Worm (Caenorhabditis elegans) whole organism, midembryonic: Measurements from ENCODE around the gene C44B11.1.
A peak's percentile ranks its signal among the peaks of the same experiment; 100 is the strongest.

Experiments
- T22C8.4 ChIP-seq: fragments of 200-800 bp; sonication (Bioruptor generic); IDR thresholded peaks from 2 replicates; pipeline ENCODE4 v1.3.6; 2022; ENCODE audit warnings: missing genetic modification characterization, missing compliant biosample characterization
- cog-1 ChIP-seq: sonication (generic microtip); optimal IDR thresholded peaks from 2 replicates; lab custom pipeline; 2016; ENCODE audit warnings: missing genetic modification characterization, missing compliant biosample characterization
- flt-1 ChIP-seq: fragments of 200-800 bp; sonication (Bioruptor generic); IDR thresholded peaks from 2 replicates; pipeline ENCODE4 v1.3.6; 2022; ENCODE audit warnings: missing genetic modification characterization, missing compliant biosample characterization
- klf-2 ChIP-seq: fragments of 200-800 bp; sonication (Bioruptor generic); conservative IDR thresholded peaks from 2 replicates; pipeline ENCODE4 v1.3.6; 2022; ENCODE audit warnings: missing genetic modification reagents, missing genetic modification characterization, missing compliant biosample characterization
- med-1 ChIP-seq: sonication (generic microtip); optimal IDR thresholded peaks from 2 replicates; lab custom pipeline; 2017; ENCODE audit warnings: missing genetic modification characterization, mild to moderate bottlenecking, missing compliant biosample characterization, antibody characterized with exemption, missing genetic modification reagents; ENCODE audit not compliant: insufficient read depth
- ref-1 ChIP-seq: fragments of 200-800 bp; sonication (Bioruptor generic); conservative IDR thresholded peaks from 2 replicates; pipeline ENCODE4 v1.3.6; 2022; ENCODE audit warnings: missing genetic modification reagents, missing genetic modification characterization, missing compliant biosample characterization
- tab-1 ChIP-seq: fragments of 200-800 bp; sonication (Bioruptor generic); IDR thresholded peaks from 2 replicates; pipeline ENCODE4 v1.3.6; 2022; ENCODE audit warnings: missing genetic modification characterization, missing compliant biosample characterization
- ztf-23 ChIP-seq: fragments of 200-800 bp; sonication (Bioruptor generic); IDR thresholded peaks from 2 replicates; pipeline ENCODE4 v1.3.6; 2022; ENCODE audit warnings: missing genetic modification reagents, missing genetic modification characterization, missing compliant biosample characterization
- ztf-29 ChIP-seq: fragments of 200-800 bp; sonication (Bioruptor generic); IDR thresholded peaks from 2 replicates; pipeline ENCODE4 v1.3.6; 2022; ENCODE audit warnings: missing genetic modification reagents, missing genetic modification characterization, missing compliant biosample characterization

Gene C44B11.1

DNA sequence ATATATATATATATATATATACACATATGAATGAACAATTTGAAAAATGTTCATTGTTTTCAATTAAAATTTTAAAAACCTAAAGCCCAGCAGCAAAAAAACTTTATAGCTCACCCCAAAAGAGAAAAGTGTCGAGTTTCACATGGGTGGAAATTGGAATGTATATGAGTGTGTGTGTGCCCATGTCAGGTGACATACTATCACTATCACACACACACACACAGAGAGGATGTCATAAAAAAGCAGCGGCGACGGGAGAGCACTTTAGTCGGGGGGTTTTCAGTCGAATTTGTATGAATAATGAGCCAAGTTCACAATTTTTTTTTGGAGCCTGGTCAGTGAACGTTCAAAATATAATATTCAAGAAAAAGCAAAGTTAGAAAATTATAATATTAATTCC is 35.1 kb upstream of the C44B11.1 start:
- no peak for TF ChIP-seq klf-2 (GFP tag; lab: Robert Waterston, UW)
- TF ChIP-seq cog-1 (tag; lab: Kevin White, UChicago) = no peak
- TF ChIP-seq tab-1 = no peak
- TF ChIP-seq ztf-23 (GFP tag; lab: Robert Waterston, UW) = no peak

DNA sequence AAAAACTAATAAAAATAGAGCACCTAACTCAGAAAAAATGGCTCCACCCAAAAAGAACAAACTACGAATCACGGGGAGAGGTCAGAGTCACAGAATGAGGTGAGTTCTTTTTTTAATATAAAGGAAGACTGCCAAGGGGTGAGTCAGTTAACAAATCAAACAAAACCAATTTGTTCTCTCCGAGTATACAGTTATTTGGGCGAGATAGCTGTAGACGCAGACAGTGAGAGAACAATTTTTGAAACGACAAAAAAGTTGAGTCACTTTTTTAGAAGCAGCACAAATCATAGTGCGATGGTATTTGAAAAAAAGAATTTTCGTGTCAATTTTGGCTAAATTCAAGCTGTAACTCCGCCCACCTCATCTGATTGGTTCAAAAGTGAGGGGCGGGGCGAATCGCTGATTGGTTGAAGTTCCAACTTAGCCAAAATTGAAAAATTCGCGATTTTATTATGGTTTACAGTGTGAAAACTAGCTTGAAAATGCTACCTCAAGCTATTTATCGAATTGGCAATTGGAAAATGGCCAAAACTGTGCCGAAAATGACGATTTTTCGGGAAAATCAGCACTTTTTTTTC is 30.8 kb upstream of the C44B11.1 start:
- no peak for TF ChIP-seq med-1 (GFP tag; lab: Kevin White, UChicago)
- TF ChIP-seq T22C8.4 (GFP tag; lab: Robert Waterston, UW) = no peak
- TF ChIP-seq flt-1 (GFP tag; lab: Robert Waterston, UW) = 0 out of 2 replicates have a peak, but pooled peaks have one; percentile 24

DNA sequence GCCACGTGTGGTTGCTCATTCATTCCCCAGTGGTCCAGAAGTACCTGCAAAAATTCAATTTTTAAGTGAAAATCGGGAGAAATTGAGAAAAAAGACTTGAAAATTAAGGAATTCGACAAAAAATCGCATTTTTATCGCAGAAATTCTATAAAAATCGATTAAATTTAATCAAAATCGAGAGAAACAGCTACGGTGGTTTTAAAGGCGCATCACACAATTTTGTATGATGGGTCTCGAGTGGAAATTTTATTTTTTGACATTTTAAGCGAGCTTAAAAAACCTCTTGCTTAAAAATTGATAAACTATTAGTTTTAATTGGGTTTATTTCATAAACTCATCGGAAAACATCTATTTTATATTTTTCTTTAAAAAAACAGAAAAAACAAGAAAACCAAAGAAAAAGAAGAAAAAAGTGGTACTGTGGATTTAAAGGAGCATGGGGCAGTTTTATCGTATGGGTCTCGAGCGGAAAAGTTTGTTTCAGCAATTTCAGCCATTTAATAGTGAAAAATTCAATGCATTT is 27.9 kb upstream of the C44B11.1 start, which contains the start of gene nipa-1:
Gene nipa-1 (minus strand): TSS at position 51 of the 523 bp plus-strand sequence.
- TF ChIP-seq ztf-29 (GFP tag; lab: Robert Waterston, UW) = no peak

DNA sequence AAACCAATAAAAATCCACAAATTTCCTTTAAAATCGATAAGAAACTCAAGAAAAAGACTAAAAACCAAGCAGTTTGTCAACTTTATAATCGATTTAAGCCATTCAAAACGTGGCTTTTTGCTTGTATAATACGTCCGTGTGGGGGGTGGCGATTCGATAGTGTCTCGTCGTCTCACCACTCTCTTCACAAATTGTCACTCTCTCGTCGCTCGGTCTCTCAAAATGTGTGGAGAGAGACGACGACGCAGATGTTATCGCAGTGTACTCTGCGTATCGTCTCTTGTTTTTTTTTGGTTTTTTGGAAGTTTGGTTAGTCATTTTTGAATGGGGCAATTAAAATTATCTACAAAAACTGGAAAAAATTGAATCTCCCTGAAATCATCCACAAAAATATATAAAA is 27.5 kb upstream of the C44B11.1 start:
- TF ChIP-seq klf-2 (GFP tag; lab: Robert Waterston, UW) (no peak), ztf-23 (GFP tag; lab: Robert Waterston, UW) (no peak), tab-1 (no peak)

DNA sequence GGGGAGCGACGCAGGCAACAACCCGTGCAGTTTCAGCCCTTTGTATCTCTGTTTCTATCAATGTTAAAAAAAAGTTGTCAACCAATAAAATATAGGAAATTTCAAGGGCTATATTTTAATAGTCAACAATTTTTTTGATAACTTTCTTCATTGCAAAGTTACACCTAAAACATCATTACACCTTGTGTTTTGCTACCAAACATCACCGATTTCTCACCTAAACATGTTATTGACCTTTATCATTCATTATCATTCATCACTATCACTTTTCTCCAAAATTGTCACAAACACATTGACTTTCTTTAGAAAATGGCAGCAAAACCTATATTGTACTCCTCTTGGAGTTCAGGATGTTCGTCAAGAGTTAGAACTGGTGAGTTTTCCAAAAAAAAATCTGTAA is 26.0 kb upstream of the C44B11.1 start, which contains the start of gene Y53G8B.1:
Gene Y53G8B.1 (plus strand): TSS at position 242 of the 400 bp plus-strand sequence.
- no peak for TF ChIP-seq tab-1
- no peak for TF ChIP-seq ztf-23 (GFP tag; lab: Robert Waterston, UW)
- TF ChIP-seq T22C8.4 (GFP tag; lab: Robert Waterston, UW) = no peak
- no peak for TF ChIP-seq med-1 (GFP tag; lab: Kevin White, UChicago)
- TF ChIP-seq ref-1 = no peak
- no peak for TF ChIP-seq cog-1 (tag; lab: Kevin White, UChicago)
- TF ChIP-seq ztf-29 (GFP tag; lab: Robert Waterston, UW) = no peak
- no peak for TF ChIP-seq klf-2 (GFP tag; lab: Robert Waterston, UW)
- TF ChIP-seq flt-1 (GFP tag; lab: Robert Waterston, UW) = no peak

DNA sequence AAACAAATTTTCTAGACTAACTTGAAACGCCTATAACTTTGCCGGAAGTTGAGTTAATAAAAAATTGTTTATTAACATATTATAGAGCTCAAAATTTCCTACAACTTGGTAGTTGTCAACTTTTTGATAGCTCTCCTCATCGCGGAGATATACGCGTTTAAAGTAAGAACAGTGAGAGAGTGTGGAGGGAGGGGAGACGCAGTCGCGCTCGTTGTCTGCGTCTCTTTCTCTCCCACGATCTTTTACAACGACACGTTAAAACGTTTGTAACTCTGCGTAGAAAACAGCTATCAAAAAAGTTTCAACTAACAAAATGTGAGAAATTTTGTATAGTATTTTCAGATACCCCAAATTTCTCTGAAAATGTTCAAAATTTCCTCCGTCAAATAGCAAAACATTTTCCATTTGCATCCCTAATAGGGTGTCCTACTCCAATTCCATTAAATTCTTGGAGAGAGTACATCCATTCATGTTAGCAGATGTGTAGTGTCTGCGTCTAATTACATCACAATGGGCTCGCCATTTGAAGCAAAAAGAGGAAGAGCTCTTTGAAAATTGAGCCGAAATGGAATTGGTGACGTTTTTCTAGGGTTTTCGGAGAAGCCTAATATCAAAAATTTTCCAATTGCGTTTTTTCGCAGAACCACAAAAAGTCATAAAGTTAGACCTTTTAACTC is 18.6 kb upstream of the C44B11.1 start:
- TF ChIP-seq med-1 (GFP tag; lab: Kevin White, UChicago) = no peak

DNA sequence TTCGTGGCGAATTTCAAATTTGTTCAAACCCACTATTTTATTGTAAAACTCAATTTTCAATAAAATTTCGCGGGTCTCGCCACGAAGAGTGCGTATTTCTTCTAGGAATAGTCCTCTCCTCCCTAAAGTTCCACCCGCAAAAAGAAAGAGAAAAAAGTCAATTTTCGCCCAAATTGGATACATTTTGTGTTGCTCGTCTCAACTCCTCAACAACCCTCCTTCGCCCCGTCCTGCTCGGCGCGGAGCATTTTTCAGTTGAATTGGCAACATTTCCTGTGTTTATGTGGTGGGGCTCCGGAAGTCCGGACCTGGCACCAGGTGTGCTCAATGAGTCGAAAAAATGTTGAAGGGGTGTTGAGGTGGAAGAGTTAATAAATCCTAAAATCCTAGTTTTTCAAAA is 17.0 kb upstream of the C44B11.1 start:
- TF ChIP-seq ztf-29 (GFP tag; lab: Robert Waterston, UW) (no peak), tab-1 (no peak), ztf-23 (GFP tag; lab: Robert Waterston, UW) (no peak), cog-1 (tag; lab: Kevin White, UChicago) (no peak), ref-1 (no peak), klf-2 (GFP tag; lab: Robert Waterston, UW) (no peak), flt-1 (GFP tag; lab: Robert Waterston, UW) (no peak), med-1 (GFP tag; lab: Kevin White, UChicago) (no peak), T22C8.4 (GFP tag; lab: Robert Waterston, UW) (no peak)

DNA sequence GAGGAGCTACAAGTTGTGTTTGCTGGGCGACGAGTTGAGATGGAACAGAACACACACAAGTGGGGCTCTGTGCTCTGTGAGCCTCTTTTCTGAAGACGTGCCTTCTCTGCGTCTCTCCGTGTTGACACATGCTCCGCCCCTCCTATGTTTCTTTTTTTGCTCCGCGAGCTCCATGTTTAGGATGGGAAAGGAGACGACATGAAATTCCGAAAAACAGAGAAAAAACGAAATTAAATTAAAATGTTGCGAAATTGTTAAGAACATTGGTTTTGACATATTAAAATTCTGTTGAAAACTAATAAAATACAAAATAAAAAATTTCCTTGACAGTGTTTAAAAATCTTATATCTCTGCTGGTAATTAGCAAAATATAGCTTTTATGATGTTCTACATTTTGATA is 15.9 kb upstream of the C44B11.1 start, which contains the start of gene mec-12:
Gene mec-12 (minus strand): TSS at position 91 of the 400 bp plus-strand sequence.
- TF ChIP-seq ztf-23 (GFP tag; lab: Robert Waterston, UW) = no peak
- TF ChIP-seq ztf-29 (GFP tag; lab: Robert Waterston, UW) = no peak
- TF ChIP-seq ref-1 = no peak
- no peak for TF ChIP-seq tab-1
- TF ChIP-seq cog-1 (tag; lab: Kevin White, UChicago) = no peak

DNA sequence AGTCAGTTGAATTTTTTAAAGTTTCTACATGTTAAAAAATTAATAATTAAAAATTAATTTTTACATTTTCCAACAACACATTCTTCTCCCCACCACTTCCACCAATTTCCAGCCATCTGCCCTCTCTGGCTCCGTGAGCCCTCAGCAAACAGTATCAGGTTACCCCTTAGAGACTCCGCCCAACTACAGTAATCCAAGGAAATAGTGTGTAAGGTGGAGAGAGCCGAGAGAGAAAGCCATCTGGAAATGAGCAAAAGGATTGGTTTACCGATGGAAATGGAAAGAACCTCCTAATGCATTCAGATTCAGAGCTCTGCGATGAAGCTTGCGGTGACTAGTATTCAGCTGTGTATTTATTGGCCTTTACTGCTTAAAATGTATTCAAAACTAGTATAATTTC is 14.8 kb upstream of the C44B11.1 start:
- TF ChIP-seq cog-1 (tag; lab: Kevin White, UChicago) = no peak
- no peak for TF ChIP-seq flt-1 (GFP tag; lab: Robert Waterston, UW)
- TF ChIP-seq klf-2 (GFP tag; lab: Robert Waterston, UW) = no peak

DNA sequence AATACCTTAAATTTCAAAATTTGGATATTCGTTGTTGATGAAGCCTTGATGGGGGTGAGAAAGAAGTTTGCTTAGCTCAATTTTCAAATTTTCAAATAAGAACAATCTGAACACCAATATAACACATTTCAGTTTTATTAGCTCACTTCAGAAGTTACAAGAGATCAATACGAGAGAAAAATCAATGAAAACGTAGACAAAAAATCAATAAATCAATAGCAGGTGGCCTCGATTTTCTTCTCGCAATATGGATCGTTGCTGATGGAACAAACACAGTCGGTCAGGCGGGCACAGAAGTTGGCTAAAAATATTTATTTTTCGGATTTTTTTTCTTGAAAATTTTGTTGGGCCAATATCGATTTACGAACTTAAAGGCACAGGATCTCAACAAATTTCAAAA is 13.0 kb upstream of the C44B11.1 start:
- TF ChIP-seq ztf-23 (GFP tag; lab: Robert Waterston, UW) (no peak), tab-1 (no peak), ztf-29 (GFP tag; lab: Robert Waterston, UW) (no peak), med-1 (GFP tag; lab: Kevin White, UChicago) (no peak), ref-1 (no peak), klf-2 (GFP tag; lab: Robert Waterston, UW) (no peak), T22C8.4 (GFP tag; lab: Robert Waterston, UW) (no peak), cog-1 (tag; lab: Kevin White, UChicago) (no peak), flt-1 (GFP tag; lab: Robert Waterston, UW) (no peak)

DNA sequence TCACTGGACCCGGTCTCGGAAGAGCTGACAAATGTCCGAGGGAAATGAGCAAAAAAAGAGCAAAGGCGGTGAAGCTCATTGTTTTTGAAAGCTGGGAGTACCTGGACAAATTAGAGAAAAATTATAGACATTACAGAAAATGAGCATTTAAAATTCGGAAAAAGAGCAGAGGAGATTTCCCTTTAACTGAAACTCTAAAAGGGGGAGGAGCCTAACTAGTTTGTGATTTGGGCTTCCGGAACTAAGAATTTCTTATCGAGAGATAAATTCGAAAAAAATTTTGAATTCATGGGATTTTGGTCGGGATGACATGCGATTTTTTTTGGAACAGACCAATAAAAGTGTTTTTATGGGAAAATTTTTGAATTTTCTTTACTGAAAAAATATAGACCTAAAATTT is 11.4 kb upstream of the C44B11.1 start, which contains the start of gene C44B11.4:
Gene C44B11.4 (minus strand): TSS at position 101 of the 400 bp plus-strand sequence.
- TF ChIP-seq med-1 (GFP tag; lab: Kevin White, UChicago) = no peak
